Fruit fly (Drosophila melanogaster) whole organism, adult: ENCODE results near the gene jigr1.

Experiments used
- CG11617 ChIP-seq: fragments of 200-800 bp; sonication (Bioruptor generic); optimal IDR thresholded peaks from 2 replicates; lab custom pipeline; 2017; ENCODE audit warnings: mild to moderate bottlenecking, missing biosample characterization, missing genetic modification reagents, missing genetic modification characterization
- CG12768 ChIP-seq: fragments of 200-800 bp; sonication (Bioruptor generic); optimal IDR thresholded peaks from 2 replicates; lab custom pipeline; 2017; ENCODE audit warnings: missing biosample characterization, missing genetic modification characterization, mild to moderate bottlenecking, moderate library complexity, missing genetic modification reagents
- CG14711 ChIP-seq: fragments of 200-800 bp; sonication (Bioruptor generic); optimal IDR thresholded peaks from 2 replicates; lab custom pipeline; 2018; ENCODE audit warnings: missing biosample characterization, mild to moderate bottlenecking, missing genetic modification characterization, moderate library complexity
- CG1620 ChIP-seq: fragments of 200-800 bp; sonication (Bioruptor generic); optimal IDR thresholded peaks from 2 replicates; lab custom pipeline; 2016; ENCODE audit warnings: missing biosample characterization, missing genetic modification characterization
- CG33017 ChIP-seq: fragments of 200-800 bp; sonication (Bioruptor generic); optimal IDR thresholded peaks from 2 replicates; lab custom pipeline; 2018; ENCODE audit warnings: missing biosample characterization, mild to moderate bottlenecking, missing genetic modification characterization, moderate library complexity
- CG5204 ChIP-seq: fragments of 200-800 bp; sonication (Bioruptor generic); optimal IDR thresholded peaks from 2 replicates; lab custom pipeline; 2016; ENCODE audit warnings: missing biosample characterization, missing genetic modification characterization
- CG7045 ChIP-seq: fragments of 200-800 bp; sonication (Bioruptor generic); optimal IDR thresholded peaks from 2 replicates; lab custom pipeline; 2017; ENCODE audit warnings: missing biosample characterization, mild to moderate bottlenecking, missing genetic modification characterization
- CG7101 ChIP-seq: fragments of 200-800 bp; sonication (Bioruptor generic); optimal IDR thresholded peaks from 2 replicates; lab custom pipeline; 2018; ENCODE audit warnings: missing biosample characterization, mild to moderate bottlenecking, missing genetic modification characterization, moderate library complexity
- Clk ChIP-seq: fragments of 200-800 bp; sonication (Bioruptor generic); optimal IDR thresholded peaks from 2 replicates; lab custom pipeline; 2017; ENCODE audit warnings: missing biosample characterization, missing genetic modification characterization
- Crg-1 ChIP-seq: fragments of 200-800 bp; sonication (Bioruptor generic); optimal IDR thresholded peaks from 2 replicates; lab custom pipeline; 2016; ENCODE audit warnings: missing biosample characterization, missing genetic modification characterization
- Hr96 ChIP-seq: fragments of 200-800 bp; sonication (Bioruptor generic); optimal IDR thresholded peaks from 2 replicates; lab custom pipeline; 2016; ENCODE audit warnings: missing biosample characterization, missing genetic modification characterization
- Mnt ChIP-seq: fragments of 200-800 bp; sonication (Bioruptor generic); optimal IDR thresholded peaks from 2 replicates; lab custom pipeline; 2016; ENCODE audit warnings: missing biosample characterization, mild to moderate bottlenecking, missing genetic modification characterization
- bab1 ChIP-seq: fragments of 200-800 bp; sonication (Bioruptor generic); optimal IDR thresholded peaks from 3 replicates; lab custom pipeline; 2019; ENCODE audit warnings: missing biosample characterization, mild to moderate bottlenecking, missing genetic modification characterization, moderate library complexity
- cic ChIP-seq: fragments of 200-800 bp; sonication (Bioruptor generic); optimal IDR thresholded peaks from 2 replicates; lab custom pipeline; 2017; ENCODE audit warnings: missing biosample characterization, mild to moderate bottlenecking, missing genetic modification characterization, moderate library complexity
- cnc ChIP-seq, 2 experiments: fragments of >200 bp; optimal IDR thresholded peaks; 2 replicates each; lab custom pipeline; 2017
- kay ChIP-seq: fragments of 200-800 bp; sonication (Bioruptor generic); peaks from one replicate; lab custom pipeline; 2016; ENCODE audit warnings: missing biosample characterization, missing genetic modification characterization, borderline replicate concordance
- ovo ChIP-seq: fragments of 200-800 bp; sonication (Bioruptor generic); optimal IDR thresholded peaks from 2 replicates; lab custom pipeline; 2016; ENCODE audit warnings: missing biosample characterization, missing genetic modification characterization
- pad ChIP-seq: fragments of 200-800 bp; sonication (Bioruptor generic); optimal IDR thresholded peaks from 3 replicates; lab custom pipeline; 2017; ENCODE audit warnings: missing biosample characterization, missing genetic modification characterization, mild to moderate bottlenecking, moderate library complexity, missing genetic modification reagents
- tj ChIP-seq: fragments of 200-800 bp; sonication (Bioruptor generic); optimal IDR thresholded peaks from 3 replicates; lab custom pipeline; 2017; ENCODE audit warnings: missing biosample characterization, mild to moderate bottlenecking, missing genetic modification characterization, moderate library complexity
- toe ChIP-seq: fragments of 200-800 bp; sonication (Bioruptor generic); optimal IDR thresholded peaks from 2 replicates; lab custom pipeline; 2016; ENCODE audit warnings: missing biosample characterization, missing genetic modification characterization

jigr1 gene

DNA sequence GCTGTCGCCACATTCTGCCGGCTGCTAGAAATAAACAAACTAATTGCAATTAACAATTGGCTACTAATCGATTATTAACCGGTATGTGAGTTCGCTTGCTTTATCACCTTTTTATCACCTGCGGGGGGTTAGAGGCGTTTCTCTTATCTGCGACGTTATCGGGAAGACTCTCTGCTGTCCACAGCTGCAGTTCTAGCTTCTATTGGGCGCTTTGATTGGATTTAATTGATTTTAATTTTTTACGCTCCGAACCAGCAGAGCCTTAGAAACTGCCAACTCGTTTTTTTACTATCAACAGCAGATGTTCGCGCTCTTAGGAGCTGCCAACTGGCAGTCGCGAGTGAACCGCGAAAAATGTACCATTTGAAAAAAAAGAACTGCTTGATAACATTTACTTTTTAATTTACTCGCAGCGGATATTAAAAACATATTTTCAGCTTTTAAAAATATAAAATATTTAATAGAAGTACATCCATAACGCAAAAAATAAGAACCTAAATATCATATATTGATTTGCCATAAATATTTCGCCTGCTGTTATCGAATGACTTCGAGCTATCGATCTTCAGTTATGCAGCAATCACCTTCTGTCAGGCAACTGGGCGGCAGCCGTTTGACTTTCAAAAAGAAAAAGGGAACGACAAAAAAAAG, 10.9 kb upstream of the jigr1 start, which contains the start of gene Ssadh:
TSS of gene Ssadh (minus strand) at position 300 of the 651 bp plus-strand sequence.
- peak; percentile 43 for TF ChIP-seq toe
- peak; percentile 43 for TF ChIP-seq cic (GFP tag; lab: Kevin White, UChicago)
- peak; percentile 26 for TF ChIP-seq bab1 (GFP tag; lab: Kevin White, UChicago)
- peak; percentile 10 for TF ChIP-seq Mnt (GFP tag; lab: Kevin White, UChicago)
- TF ChIP-seq CG12768 (GFP tag; lab: Kevin White, UChicago): no peak
- TF ChIP-seq CG7045 (GFP tag; lab: Kevin White, UChicago): no peak

DNA sequence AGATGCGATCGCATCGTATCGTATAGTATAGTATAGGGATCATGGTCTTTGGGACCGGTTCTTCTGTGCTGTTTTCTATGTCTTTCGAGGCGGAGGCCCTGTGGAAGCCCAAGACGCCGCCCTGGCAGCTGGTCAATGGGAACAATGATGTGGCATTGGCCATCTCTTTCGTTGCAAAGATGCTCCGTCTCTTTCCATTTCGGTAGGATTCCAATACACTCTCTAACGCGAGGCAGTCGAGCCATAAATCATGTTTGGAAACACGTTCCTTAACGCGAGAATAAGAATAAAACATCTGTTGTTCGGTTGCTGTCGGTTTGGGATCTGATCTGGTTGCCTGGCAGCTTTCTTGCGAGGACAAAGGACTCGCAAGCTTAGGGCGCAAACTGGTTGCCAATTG, 9.0 kb upstream of the jigr1 start:
- TF ChIP-seq Crg-1 (no peak), Mnt (GFP tag; lab: Kevin White, UChicago) (no peak), pad (no peak), Clk (no peak), toe (no peak), CG33017 (tag; lab: Kevin White, UChicago) (no peak), CG12768 (GFP tag; lab: Kevin White, UChicago) (no peak), Hr96 (no peak), cnc (optimal IDR thresholded peaks at IDR 0.05; lab: Kevin White, UChicago) (no peak), kay (GFP tag; lab: Kevin White, UChicago) (no peak), ovo (no peak), CG7045 (GFP tag; lab: Kevin White, UChicago) (no peak)

DNA sequence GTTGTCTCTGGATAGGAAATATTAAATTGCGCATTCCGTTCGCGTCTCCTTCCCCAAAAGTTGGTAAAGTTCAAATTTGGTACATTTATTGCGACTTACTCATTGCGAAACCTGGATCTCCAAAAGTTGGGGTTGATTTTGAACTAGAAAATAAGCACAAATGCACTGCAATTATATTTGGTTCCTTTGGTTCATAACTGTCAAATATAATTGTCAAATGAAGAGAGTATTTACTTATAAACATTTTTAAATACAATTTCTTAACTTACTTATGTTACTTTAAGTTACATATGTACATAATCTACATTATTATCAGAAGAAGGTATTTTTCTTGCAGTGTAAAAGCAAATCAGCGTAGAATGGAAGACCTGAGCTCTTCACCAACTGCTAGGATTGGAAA, 7.1 kb upstream of the jigr1 start:
- no peak for TF ChIP-seq CG5204
- TF ChIP-seq Mnt (GFP tag; lab: Kevin White, UChicago): no peak
- TF ChIP-seq cic (GFP tag; lab: Kevin White, UChicago): no peak
- TF ChIP-seq kay (GFP tag; lab: Kevin White, UChicago): no peak
- TF ChIP-seq tj (GFP tag; lab: Kevin White, UChicago): no peak
- TF ChIP-seq bab1 (GFP tag; lab: Kevin White, UChicago): no peak
- TF ChIP-seq CG12768 (GFP tag; lab: Kevin White, UChicago): no peak
- TF ChIP-seq ovo: no peak
- TF ChIP-seq pad: no peak
- TF ChIP-seq Crg-1: no peak
- TF ChIP-seq Hr96: no peak
- no peak for TF ChIP-seq CG14711
- no peak for TF ChIP-seq cnc (optimal IDR thresholded peaks at IDR 0.05; lab: Kevin White, UChicago)
- TF ChIP-seq CG7045 (GFP tag; lab: Kevin White, UChicago): no peak
- TF ChIP-seq CG1620 (GFP tag; lab: Kevin White, UChicago): no peak
- TF ChIP-seq toe: no peak
- TF ChIP-seq Clk: no peak
- TF ChIP-seq CG11617 (GFP tag; lab: Kevin White, UChicago): no peak
- TF ChIP-seq CG33017 (tag; lab: Kevin White, UChicago): no peak

DNA sequence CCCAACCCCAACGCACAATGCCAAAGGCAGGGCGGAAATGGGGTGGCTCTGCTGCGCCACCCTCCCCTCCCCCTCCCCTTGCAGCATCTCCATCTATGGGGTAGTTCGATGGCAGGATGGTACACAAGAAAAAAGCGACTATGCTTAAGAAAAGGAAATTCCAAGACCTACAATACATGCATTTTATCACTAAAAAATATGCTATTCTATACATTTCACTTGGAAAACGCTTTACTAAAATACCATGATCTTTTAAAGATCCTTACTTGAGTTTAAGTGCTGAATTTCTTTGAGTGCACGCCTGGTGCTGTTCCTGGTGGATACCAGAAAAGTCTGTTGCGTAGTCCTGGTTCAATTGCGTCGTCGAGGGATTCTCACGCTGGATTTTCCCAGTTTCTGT, 6.6 kb upstream of the jigr1 start:
- TF ChIP-seq kay (GFP tag; lab: Kevin White, UChicago) (no peak), Mnt (GFP tag; lab: Kevin White, UChicago) (no peak), tj (GFP tag; lab: Kevin White, UChicago) (no peak), Crg-1 (no peak), ovo (no peak), CG7045 (GFP tag; lab: Kevin White, UChicago) (no peak), Clk (no peak), bab1 (GFP tag; lab: Kevin White, UChicago) (no peak), CG14711 (no peak), CG5204 (no peak)

DNA sequence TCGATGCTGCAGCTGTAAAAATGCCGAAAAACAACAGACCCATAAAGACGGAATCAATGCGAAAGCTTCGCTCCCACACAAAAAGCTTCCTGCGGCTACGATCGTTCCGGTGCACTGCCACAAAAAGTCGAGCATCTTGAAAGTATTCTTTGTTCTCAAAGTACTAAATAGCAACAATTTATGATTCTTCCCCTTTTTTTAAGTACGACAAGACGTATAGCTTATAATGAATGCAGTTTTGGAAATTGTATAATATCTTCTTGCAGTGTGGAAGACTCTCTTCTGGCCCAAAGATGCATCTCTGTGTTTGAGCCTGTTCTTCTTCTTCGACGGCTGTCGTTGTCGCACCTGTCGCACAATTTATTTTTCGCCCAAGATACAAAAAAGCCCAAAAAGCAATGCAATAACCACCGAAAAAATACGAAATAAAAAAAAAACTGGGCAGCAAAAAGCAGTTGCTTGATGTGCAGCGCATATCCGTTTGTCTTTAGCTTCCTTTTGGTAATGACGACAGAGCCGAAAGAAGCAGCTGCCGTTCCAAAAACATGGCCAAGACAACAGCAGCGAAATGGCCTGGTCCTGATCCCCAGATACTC, 3.7 kb upstream of the jigr1 start:
- TF ChIP-seq Crg-1 (no peak), tj (GFP tag; lab: Kevin White, UChicago) (no peak), CG1620 (GFP tag; lab: Kevin White, UChicago) (no peak), CG14711 (no peak), CG7045 (GFP tag; lab: Kevin White, UChicago) (no peak)

DNA sequence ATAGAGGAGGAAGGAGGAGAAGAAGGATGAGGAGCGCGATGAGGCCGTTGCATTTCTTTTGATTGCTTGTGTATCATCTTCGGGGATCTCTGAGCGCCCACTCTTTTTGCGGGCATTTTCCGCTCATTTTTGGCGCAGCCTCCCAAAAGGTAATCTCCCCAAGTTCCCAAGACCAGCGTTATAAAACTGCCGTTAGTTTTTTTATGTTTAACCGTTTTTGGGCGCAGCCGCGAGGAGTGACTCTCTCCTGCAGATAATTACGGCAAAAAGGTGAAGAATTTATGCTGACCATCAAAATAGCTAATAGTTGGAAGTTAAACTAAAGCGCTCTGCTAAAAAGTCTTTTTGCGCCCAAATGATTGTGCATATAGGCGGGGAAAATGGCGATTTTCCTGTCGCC, 738 bp downstream of the jigr1 start:
- TF ChIP-seq cic (GFP tag; lab: Kevin White, UChicago): no peak
- peak; percentile 93 for TF ChIP-seq pad

DNA sequence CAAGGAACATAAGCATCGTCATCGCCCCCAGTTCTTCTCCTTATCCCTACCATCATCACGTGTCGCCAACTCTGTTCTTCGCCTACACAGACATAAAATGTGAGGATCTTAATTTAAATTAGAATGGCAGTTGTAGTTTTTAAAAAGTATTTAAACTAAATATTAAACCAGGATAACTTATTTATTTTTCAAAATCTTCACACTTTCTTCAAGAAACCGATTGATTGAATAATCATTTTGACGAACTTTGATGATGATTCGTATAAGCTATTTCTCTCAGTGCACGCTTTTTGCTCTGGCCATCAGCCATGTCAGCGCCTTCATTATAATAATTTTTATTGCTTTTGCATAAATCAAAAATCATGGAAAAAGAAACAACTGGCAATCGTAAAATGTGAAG, 1.3 kb downstream of the jigr1 start:
- TF ChIP-seq CG14711 (peak; percentile 31), CG7101 (tag; lab: Kevin White, UChicago) (no peak), bab1 (GFP tag; lab: Kevin White, UChicago) (peak; percentile 81), kay (GFP tag; lab: Kevin White, UChicago) (no peak), tj (GFP tag; lab: Kevin White, UChicago) (peak; percentile 49), CG5204 (no peak)
